Fruit fly (Drosophila melanogaster) whole organism: ENCODE results near the gene HisRS.

Source experiments
- CG8478 ChIP-seq: fragments of >200 bp; optimal IDR thresholded peaks from 2 replicates; lab custom pipeline; 2018; ENCODE audit warnings: inconsistent platforms
- Dll ChIP-seq: fragments of >200 bp; optimal IDR thresholded peaks from 2 replicates; lab custom pipeline; 2017
- EcR ChIP-seq, 2 experiments: fragments of >200 bp; optimal IDR thresholded peaks; 2 replicates each; lab custom pipeline; 2017; ENCODE audit warnings: missing biosample characterization in 2 of 2, missing genetic modification characterization in 2 of 2, missing genetic modification reagents in 2 of 2
- pan ChIP-seq: fragments of >200 bp; optimal IDR thresholded peaks from 2 replicates; lab custom pipeline; 2017

- TF ChIP-seq EcR (GFP tag; optimal IDR thresholded peaks at IDR 0.05; lab: Kevin White, UChicago): no peak
- TF ChIP-seq CG8478 (lab: Kevin White, UChicago): no peak
- TF ChIP-seq Dll (lab: Kevin White, UChicago): no peak
- no peak for TF ChIP-seq pan (lab: Kevin White, UChicago)
Observed at dm6 chrX:18544732-18545131, 29.5 kb downstream of the HisRS start.
